Fruit fly (Drosophila melanogaster): Measurements from ENCODE around the gene CG9541.

- no peak for TF ChIP-seq psq (optimal IDR thresholded peaks at IDR 0.05)
- no peak for TF ChIP-seq h (optimal IDR thresholded peaks at IDR 0.05)
- TF ChIP-seq insv (optimal IDR thresholded peaks at IDR 0.05): no peak
Measured at dm6 chr2L:8952194-8953037, 22.8 kb downstream of the CG9541 start.
